Fruit fly (Drosophila melanogaster) whole organism, pupa: ENCODE results near the gene IntS2.

ENCODE experiments used
- CG10348 ChIP-seq: fragments of 200-800 bp; sonication (Bioruptor generic); IDR thresholded peaks from 2 replicates; pipeline ENCODE4 v1.3.6; 2022; ENCODE audit warnings: missing biosample characterization, missing genetic modification characterization
- CG12605 ChIP-seq: fragments of 200-800 bp; sonication (Bioruptor generic); IDR thresholded peaks from 2 replicates; pipeline ENCODE4 v1.3.6; 2022; ENCODE audit warnings: missing biosample characterization, missing genetic modification characterization
- CG14655 ChIP-seq: fragments of 200-800 bp; sonication (Bioruptor generic); optimal IDR thresholded peaks from 3 replicates; lab custom pipeline; 2017; ENCODE audit warnings: mild to moderate bottlenecking, missing biosample characterization, missing genetic modification reagents, missing genetic modification characterization
- CG32121 ChIP-seq: fragments of 200-800 bp; sonication (Bioruptor generic); IDR thresholded peaks from 2 replicates; pipeline ENCODE4 v1.3.6; 2022; ENCODE audit warnings: missing biosample characterization, missing genetic modification characterization
- CG34367 ChIP-seq: fragments of 200-800 bp; sonication (Bioruptor generic); optimal IDR thresholded peaks from 2 replicates; lab custom pipeline; 2018; ENCODE audit warnings: missing biosample characterization, mild to moderate bottlenecking, missing genetic modification characterization
- CG4496 ChIP-seq: fragments of 200-800 bp; sonication (Bioruptor generic); IDR thresholded peaks from 3 replicates; pipeline ENCODE4 v1.3.6; 2022; ENCODE audit warnings: missing biosample characterization, missing genetic modification characterization
- CG8159 ChIP-seq: fragments of 200-800 bp; sonication (Bioruptor generic); optimal IDR thresholded peaks from 3 replicates; lab custom pipeline; 2018; ENCODE audit warnings: missing biosample characterization, mild to moderate bottlenecking, missing genetic modification characterization, moderate library complexity
- CG9948 ChIP-seq: fragments of 200-800 bp; sonication (Bioruptor generic); optimal IDR thresholded peaks from 2 replicates; lab custom pipeline; 2018; ENCODE audit warnings: missing biosample characterization, mild to moderate bottlenecking, missing genetic modification characterization, moderate library complexity
- D1 ChIP-seq: fragments of 200-800 bp; sonication (Bioruptor generic); optimal IDR thresholded peaks from 2 replicates; lab custom pipeline; 2018; ENCODE audit warnings: missing biosample characterization, mild to moderate bottlenecking, missing genetic modification characterization, moderate library complexity
- EcR ChIP-seq: fragments of 200-800 bp; sonication (Bioruptor generic); optimal IDR thresholded peaks from 3 replicates; lab custom pipeline; 2019; ENCODE audit warnings: missing biosample characterization, missing genetic modification characterization, mild to moderate bottlenecking, moderate library complexity, missing genetic modification reagents
- Pif1A ChIP-seq: fragments of 200-800 bp; sonication (Bioruptor generic); optimal IDR thresholded peaks from 3 replicates; lab custom pipeline; 2016; ENCODE audit warnings: missing biosample characterization, missing genetic modification characterization
- Snoo ChIP-seq: fragments of 200-800 bp; sonication (Bioruptor generic); optimal IDR thresholded peaks from 3 replicates; lab custom pipeline; 2017; ENCODE audit warnings: missing biosample characterization, mild to moderate bottlenecking, missing genetic modification characterization, inconsistent platforms
- gl ChIP-seq: fragments of 200-800 bp; sonication (Bioruptor generic); optimal IDR thresholded peaks from 2 replicates; lab custom pipeline; 2018; ENCODE audit warnings: missing biosample characterization, mild to moderate bottlenecking, missing genetic modification characterization
- rn ChIP-seq: fragments of 200-800 bp; sonication (Bioruptor generic); IDR thresholded peaks from 2 replicates; pipeline ENCODE4 v1.3.6; 2022; ENCODE audit warnings: missing biosample characterization, missing genetic modification characterization

The IntS2 gene

dm6 chrX:17611455-17611854, 45.2 kb downstream of the IntS2 start:
- no peak for TF ChIP-seq CG14655 (GFP tag; lab: Kevin White, UChicago)
- TF ChIP-seq EcR (GFP tag; lab: Kevin White, UChicago), result no peak
- no peak for TF ChIP-seq Snoo (tag; lab: Kevin White, UChicago)
- no peak for TF ChIP-seq CG12605
- no peak for TF ChIP-seq gl (tag; lab: Kevin White, UChicago)
- TF ChIP-seq CG4496 (GFP tag; lab: Robert Waterston, UW), result no peak
- no peak for TF ChIP-seq CG32121 (GFP tag; lab: Robert Waterston, UW)
- TF ChIP-seq rn (GFP tag; lab: Robert Waterston, UW), result no peak
- no peak for TF ChIP-seq CG34367
- no peak for TF ChIP-seq D1 (tag; lab: Kevin White, UChicago)
- TF ChIP-seq CG8159 (tag; lab: Kevin White, UChicago), result no peak
- TF ChIP-seq Pif1A (GFP tag; lab: Kevin White, UChicago), result no peak
- TF ChIP-seq CG9948 (tag; lab: Kevin White, UChicago), result no peak
- TF ChIP-seq CG10348 (GFP tag; lab: Robert Waterston, UW), result no peak
